Worm (Caenorhabditis elegans): ENCODE data around the gene str-211.

- TF ChIP-seq lir-3 (tag; optimal IDR thresholded peaks at IDR 0.05) (no peak), ceh-20 (GFP tag; IDR thresholded peaks at IDR 0.05) (no peak), nhr-76 (tag; optimal IDR thresholded peaks at IDR 0.05) (no peak), nhr-6 (tag; optimal IDR thresholded peaks at IDR 0.05) (no peak), ceh-28 (tag; optimal IDR thresholded peaks at IDR 0.05) (no peak)
These were observed 11.3 kb downstream of the str-211 start, which contains the start of gene C02E7.10 for ce11 chrV:4932814-4933213.
